Fruit fly (Drosophila melanogaster): Measurements from ENCODE around the gene Rbp1.

The Rbp1 gene

DNA sequence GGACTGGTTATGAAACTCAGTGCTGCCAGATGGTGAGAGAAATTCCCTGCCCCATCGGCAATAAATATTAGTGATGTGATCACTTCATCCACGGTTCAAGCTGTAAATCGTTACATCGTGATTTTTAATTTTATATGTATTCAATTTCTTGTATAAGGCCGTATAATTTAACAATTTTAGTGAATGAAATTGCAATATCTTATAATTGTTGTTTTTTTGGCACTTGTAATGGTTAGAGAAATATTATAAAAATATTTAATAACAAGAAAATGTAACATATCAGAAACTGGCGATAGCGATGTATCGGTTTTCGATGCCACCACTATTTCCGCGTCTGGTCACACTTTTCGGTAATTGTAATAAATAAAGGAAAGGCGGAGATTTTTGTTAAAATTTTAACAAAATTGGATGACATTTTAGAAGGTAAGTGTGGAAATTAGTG lies at the start of gene Rbp1, which contains the start of gene mRpL37 (continued):
- TF ChIP-seq CG17359 (tag; optimal IDR thresholded peaks at IDR 0.05), result peak; percentile 50
- peak; percentile 33 for TF ChIP-seq CG1647 (GFP tag; optimal IDR thresholded peaks at IDR 0.05)
- TF ChIP-seq Bgb (GFP tag; IDR thresholded peaks at IDR 0.05; ENCODE audit: partially characterized antibody), result peak; percentile 79
- no peak for TF ChIP-seq gce (GFP tag; IDR thresholded peaks at IDR 0.05)
- TF ChIP-seq pho (GFP tag; optimal IDR thresholded peaks at IDR 0.05), result peak; percentile 40
- TF ChIP-seq CG4820 (GFP tag; optimal IDR thresholded peaks at IDR 0.05), result peak; percentile 76
- TF ChIP-seq Sry-δ (GFP tag; optimal IDR thresholded peaks at IDR 0.05), result peak; percentile 85
- peak; percentile 48 to 82 for TF ChIP-seq dpn (GFP tag; optimal IDR thresholded peaks at IDR 0.05)
- peak; percentile 59 for TF ChIP-seq CG4854 (GFP tag; optimal IDR thresholded peaks at IDR 0.05)
- TF ChIP-seq CG14014 (GFP tag; IDR thresholded peaks at IDR 0.05), result peak; percentile 54; the same call in 1 of the 2 replicates
- TF ChIP-seq Dref (GFP tag; IDR thresholded peaks at IDR 0.05), result peak; percentile 46
- peak; percentile 24 for TF ChIP-seq Dad (GFP tag; optimal IDR thresholded peaks at IDR 0.05)
- peak; percentile 65 for TF ChIP-seq Meics (GFP tag; optimal IDR thresholded peaks at IDR 0.05)
- peak; percentile 99 for TF ChIP-seq Scr (GFP tag; IDR thresholded peaks at IDR 0.05; ENCODE audit: partially characterized antibody)
- peak; percentile 85 for TF ChIP-seq al (GFP tag; IDR thresholded peaks at IDR 0.05)
- TF ChIP-seq CG7786 (GFP tag; optimal IDR thresholded peaks at IDR 0.05), result peak; percentile 33
- TF ChIP-seq CG43689 (GFP tag; IDR thresholded peaks at IDR 0.05), result no peak
- TF ChIP-seq chif (GFP tag; optimal IDR thresholded peaks at IDR 0.05), result peak; percentile 18 to 53
- TF ChIP-seq CG31388 (GFP tag; optimal IDR thresholded peaks at IDR 0.05), result no peak
- peak; percentile 96 for TF ChIP-seq knrl (GFP tag; IDR thresholded peaks at IDR 0.05; ENCODE audit: partially characterized antibody)
- TF ChIP-seq CG2678 (tag; optimal IDR thresholded peaks at IDR 0.05), result peak; percentile 82
- peak; percentile 43; the same call in 1 of the 2 replicates for TF ChIP-seq dan (GFP tag; IDR thresholded peaks at IDR 0.05)
- TF ChIP-seq Myb (GFP tag; optimal IDR thresholded peaks at IDR 0.05), result no peak
- no peak for TF ChIP-seq CG42726 (GFP tag; IDR thresholded peaks at IDR 0.05; ENCODE audit: partially characterized antibody)
- TF ChIP-seq CG33213 (GFP tag; optimal IDR thresholded peaks at IDR 0.05), result no peak
- peak; percentile 50; the same call in 1 of the 2 replicates for TF ChIP-seq Gsc (GFP tag; IDR thresholded peaks at IDR 0.05)
- TF ChIP-seq MBD-R2 (GFP tag; IDR thresholded peaks at IDR 0.05), result peak; percentile 91
- no peak for TF ChIP-seq en (GFP tag; optimal IDR thresholded peaks at IDR 0.05)
- TF ChIP-seq gt (GFP tag; IDR thresholded peaks at IDR 0.05), result peak; percentile 11; the same call in 1 of the 2 replicates
- no peak for TF ChIP-seq kni (GFP tag; optimal IDR thresholded peaks at IDR 0.05)
- no peak for TF ChIP-seq toy (GFP tag; IDR thresholded peaks at IDR 0.05)
- TF ChIP-seq lola (GFP tag; optimal IDR thresholded peaks at IDR 0.05), result peak in 1 of 3 experiments; percentile 86
- TF ChIP-seq CG10462 (GFP tag; optimal IDR thresholded peaks at IDR 0.05), result peak; percentile 15
- TF ChIP-seq h (optimal IDR thresholded peaks at IDR 0.05), result no peak
- peak; percentile 76 for TF ChIP-seq twi (tag; optimal IDR thresholded peaks at IDR 0.05)
- TF ChIP-seq CG15601 (tag; optimal IDR thresholded peaks at IDR 0.05), result peak; percentile 78
- TF ChIP-seq B-H1 (GFP tag; IDR thresholded peaks at IDR 0.05), result peak; percentile 55; the same call in 1 of the 3 replicates
- TF ChIP-seq odd (GFP tag; optimal IDR thresholded peaks at IDR 0.05), result no peak
- TF ChIP-seq sug (tag; optimal IDR thresholded peaks at IDR 0.05), result peak; percentile 88
- TF ChIP-seq ind (GFP tag; optimal IDR thresholded peaks at IDR 0.05), result peak; percentile 84
- TF ChIP-seq CG16813 (GFP tag; IDR thresholded peaks at IDR 0.05; ENCODE audit: partially characterized antibody), result peak; percentile 91
- TF ChIP-seq trh (GFP tag; optimal IDR thresholded peaks at IDR 0.05), result peak; percentile 11
- TF ChIP-seq CG18599 (GFP tag; optimal IDR thresholded peaks at IDR 0.05), result peak; percentile 56
- TF ChIP-seq Dp (GFP tag; optimal IDR thresholded peaks at IDR 0.05), result peak; percentile 13
- TF ChIP-seq CG10209 (GFP tag; optimal IDR thresholded peaks at IDR 0.05), result peak; percentile 69
- TF ChIP-seq Camta (GFP tag; optimal IDR thresholded peaks at IDR 0.05), result peak; percentile 33
- TF ChIP-seq CG9727 (GFP tag; optimal IDR thresholded peaks at IDR 0.05), result peak; percentile 75
- TF ChIP-seq CG12659 (GFP tag; optimal IDR thresholded peaks at IDR 0.05), result peak; percentile 85
- TF ChIP-seq wor (GFP tag; IDR thresholded peaks at IDR 0.05), result no peak
- TF ChIP-seq CG6272 (GFP tag; IDR thresholded peaks at IDR 0.05), result peak; percentile 87
- peak; percentile 96 for TF ChIP-seq CG31441 (GFP tag; IDR thresholded peaks at IDR 0.05)
